Fruit fly (Drosophila melanogaster): Measurements from ENCODE around the gene Grl36b.
A peak's percentile ranks its signal among the peaks of the same experiment; 100 is the strongest.

Gene Grl36b

dm6 chr2L:18121367-18122230 lies 4.0 kb downstream of the Grl36b start (continued):
- TF ChIP-seq ab (GFP tag; optimal IDR thresholded peaks at IDR 0.05) (no peak), Dref (GFP tag; IDR thresholded peaks at IDR 0.05) (no peak), Mes4 (GFP tag; optimal IDR thresholded peaks at IDR 0.05) (peak; percentile 14), CG2120 (GFP tag; optimal IDR thresholded peaks at IDR 0.05) (peak; percentile 57), CG3847 (GFP tag; IDR thresholded peaks at IDR 0.05) (0 out of 2 replicates have a peak, but pooled peaks have one; percentile 38), CG8388 (GFP tag; optimal IDR thresholded peaks at IDR 0.05) (peak; percentile 35), peb (GFP tag; IDR thresholded peaks at IDR 0.05) (no peak), btn (GFP tag; optimal IDR thresholded peaks at IDR 0.05) (peak; percentile 7), CG9817 (tag; optimal IDR thresholded peaks at IDR 0.05) (peak; percentile 13), exex (tag; optimal IDR thresholded peaks at IDR 0.05) (no peak), CG11695 (GFP tag; IDR thresholded peaks at IDR 0.05) (peak; percentile 59; the same call in 1 of the 3 replicates), dan (GFP tag; IDR thresholded peaks at IDR 0.05) (no peak), PHDP (tag; optimal IDR thresholded peaks at IDR 0.05) (peak; percentile 40), mld (GFP tag; IDR thresholded peaks at IDR 0.05; ENCODE audit: partially characterized antibody) (no peak), ssp (GFP tag; IDR thresholded peaks at IDR 0.05) (0 out of 2 replicates have a peak, but pooled peaks have one; percentile 20), CG12391 (tag; optimal IDR thresholded peaks at IDR 0.05) (no peak), ap (GFP tag; IDR thresholded peaks at IDR 0.05) (0 out of 2 replicates have a peak, but pooled peaks have one; percentile 16), Abd-B (GFP tag; optimal IDR thresholded peaks at IDR 0.05) (peak; percentile 57), CG12219 (GFP tag; optimal IDR thresholded peaks at IDR 0.05) (peak; percentile 12), CG17802 (tag; optimal IDR thresholded peaks at IDR 0.05) (peak; percentile 20), CG4854 (GFP tag; optimal IDR thresholded peaks at IDR 0.05) (no peak), Pdp1 (GFP tag; optimal IDR thresholded peaks at IDR 0.05) (peak in 1 of 2 experiments; percentile 55), CG6175 (GFP tag; IDR thresholded peaks at IDR 0.05) (no peak), vvl (GFP tag; IDR thresholded peaks at IDR 0.05) (peak; percentile 61; the same call in 1 of the 2 replicates), zfh2 (GFP tag; optimal IDR thresholded peaks at IDR 0.05) (peak; percentile 8), zen (tag; optimal IDR thresholded peaks at IDR 0.05) (no peak), CG6254 (GFP tag; optimal IDR thresholded peaks at IDR 0.05) (peak; percentile 23), maf-S (GFP tag; optimal IDR thresholded peaks at IDR 0.05) (no peak), CG12155 (GFP tag; optimal IDR thresholded peaks at IDR 0.05) (peak; percentile 12), her (GFP tag; optimal IDR thresholded peaks at IDR 0.05) (peak; percentile 55), tin (GFP tag; optimal IDR thresholded peaks at IDR 0.05) (peak; percentile 32), Aef1 (GFP tag; IDR thresholded peaks at IDR 0.05) (no peak), CG18599 (GFP tag; optimal IDR thresholded peaks at IDR 0.05) (peak; percentile 72), repo (GFP tag; optimal IDR thresholded peaks at IDR 0.05) (no peak), ken (GFP tag; IDR thresholded peaks at IDR 0.05) (no peak), CG18262 (tag; optimal IDR thresholded peaks at IDR 0.05) (peak; percentile 35), Sox102F (GFP tag; optimal IDR thresholded peaks at IDR 0.05) (peak; percentile 54), CG14667 (GFP tag; IDR thresholded peaks at IDR 0.05) (peak; percentile 48), CG11560 (tag; IDR thresholded peaks at IDR 0.05) (0 out of 3 replicates have a peak, but pooled peaks have one; percentile 15), CG5180 (GFP tag; optimal IDR thresholded peaks at IDR 0.05) (peak; percentile 10), Lhr (GFP tag; optimal IDR thresholded peaks at IDR 0.05) (no peak), tgo (GFP tag; IDR thresholded peaks at IDR 0.05) (peak; percentile 39; the same call in 2 of the 3 replicates), CG32772 (GFP tag; IDR thresholded peaks at IDR 0.05) (peak; percentile 38; the same call in 1 of the 2 replicates), CG1602 (GFP tag; optimal IDR thresholded peaks at IDR 0.05) (peak; percentile 26), CG10543 (GFP tag; optimal IDR thresholded peaks at IDR 0.05) (no peak), B-H1 (GFP tag; IDR thresholded peaks at IDR 0.05) (no peak), CG17328 (GFP tag; IDR thresholded peaks at IDR 0.05) (peak; percentile 48; the same call in 1 of the 2 replicates), pnt (GFP tag; optimal IDR thresholded peaks at IDR 0.05) (peak; percentile 59)
